Worm (Caenorhabditis elegans): ENCODE results near the gene W03G1.2.

The W03G1.2 gene

DNA sequence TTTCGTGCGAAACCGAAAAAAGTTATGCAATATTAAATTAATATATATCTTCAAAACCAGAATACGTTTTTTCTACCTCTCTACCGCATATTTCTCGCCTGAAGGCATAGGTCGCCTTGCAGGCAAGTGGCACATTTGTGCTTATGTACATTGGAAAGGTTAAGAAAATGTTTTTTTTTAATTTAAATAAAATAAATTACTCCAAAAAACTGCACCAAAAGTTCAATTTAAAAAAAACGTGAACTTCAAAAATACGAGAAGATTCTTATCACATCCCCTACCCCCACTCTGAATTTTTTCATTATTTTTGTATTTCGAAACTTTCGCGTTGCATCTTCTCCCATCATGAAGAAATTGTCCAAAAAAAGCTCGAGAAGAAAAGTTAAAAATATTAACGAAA is at the start of gene W03G1.2:
W03G1.2 (plus strand) TSS at position 301 of the 400 bp plus-strand sequence.
- no peak for TF ChIP-seq egl-27 (tag; optimal IDR thresholded peaks at IDR 0.05)
- no peak for TF ChIP-seq lin-13 (GFP tag; optimal IDR thresholded peaks at IDR 0.05)
- no peak for TF ChIP-seq hmg-1.1 (GFP tag; IDR thresholded peaks at IDR 0.05)
- TF ChIP-seq ceh-82 (tag; optimal IDR thresholded peaks at IDR 0.05) = no peak
- no peak for TF ChIP-seq lin-15B (tag; optimal IDR thresholded peaks at IDR 0.05)
- no peak for TF ChIP-seq aly-2 (tag; optimal IDR thresholded peaks at IDR 0.05)
- no peak for TF ChIP-seq mxl-3 (GFP tag; optimal IDR thresholded peaks at IDR 0.05)
- TF ChIP-seq fkh-10 (GFP tag; optimal IDR thresholded peaks at IDR 0.05) = no peak
- no peak for TF ChIP-seq dpl-1 (GFP tag; optimal IDR thresholded peaks at IDR 0.05)
- no peak for TF ChIP-seq zip-2 (tag; optimal IDR thresholded peaks at IDR 0.05)
- no peak for TF ChIP-seq zip-11 (GFP tag; IDR thresholded peaks at IDR 0.05)
- TF ChIP-seq lin-29 (GFP tag; IDR thresholded peaks at IDR 0.05) = no peak
- TF ChIP-seq arid-1 (GFP tag; conservative IDR thresholded peaks at IDR 0.05) = no peak
- no peak for TF ChIP-seq ama-1 (optimal IDR thresholded peaks at IDR 0.05)

DNA sequence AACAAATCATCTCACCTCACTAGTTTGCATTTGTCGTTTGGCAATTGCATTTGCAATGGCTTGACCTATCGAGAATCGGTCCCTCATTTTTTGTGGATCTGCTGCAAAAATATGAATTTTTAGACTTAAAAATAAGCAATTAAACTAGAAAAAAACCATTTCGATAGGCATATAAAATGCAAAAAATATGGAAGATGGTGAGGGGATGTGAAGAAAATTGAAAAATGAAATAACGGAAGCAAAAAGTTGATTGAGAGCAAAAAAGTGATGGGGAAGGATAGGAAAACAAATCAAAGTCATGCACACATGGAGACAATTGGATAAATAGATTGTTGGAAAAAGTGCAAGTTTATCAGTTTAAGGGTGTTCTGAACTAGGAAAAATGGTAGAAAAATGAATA is 43.4 kb upstream of the W03G1.2 start, which contains the start of gene npr-37:
npr-37 (minus strand) TSS at position 101 of the 400 bp plus-strand sequence.
- TF ChIP-seq aha-1 (tag) = peak; percentile 15
- TF ChIP-seq daf-16 (GFP tag; optimal IDR thresholded peaks at IDR 0.05) = no peak
- TF ChIP-seq daf-16 (tag; optimal IDR thresholded peaks at IDR 0.05) = no peak

- peak; percentile 70 for TF ChIP-seq aha-1 (tag)
- TF ChIP-seq hmg-1.1 (GFP tag; IDR thresholded peaks at IDR 0.05) = no peak
- TF ChIP-seq madf-5 (GFP tag; IDR thresholded peaks at IDR 0.05) = no peak
- TF ChIP-seq hif-1 (tag; optimal IDR thresholded peaks at IDR 0.05) = peak in 1 of 2 experiments; percentile 89
These were observed 40.4 kb upstream of the W03G1.2 start for ce11 chrIV:484004-484403.

DNA sequence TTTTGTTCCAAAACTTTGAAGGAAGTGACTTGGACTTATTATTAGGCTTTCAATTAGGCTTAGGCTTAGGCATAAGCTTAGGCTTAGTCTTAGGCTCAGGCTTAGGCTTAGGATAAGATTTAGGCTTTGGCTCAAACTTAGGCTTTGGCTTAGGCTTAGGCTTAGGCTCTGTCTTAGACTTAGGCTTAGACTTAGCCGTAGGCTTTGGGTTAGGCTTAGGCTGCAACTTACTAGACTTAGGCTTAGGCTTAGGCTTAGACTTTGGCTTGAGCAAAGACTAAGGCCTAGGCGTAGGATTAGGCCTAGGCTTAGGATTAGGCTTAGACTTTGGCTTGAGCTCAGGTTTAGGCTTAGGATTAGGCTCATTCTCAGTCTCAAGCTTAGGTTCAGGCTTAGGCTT is 39.7 kb upstream of the W03G1.2 start:
- TF ChIP-seq ces-1 (GFP tag; optimal IDR thresholded peaks at IDR 0.05) (no peak), snpc-4 (tag; optimal IDR thresholded peaks at IDR 0.05) (no peak), ZK546.5 (tag; optimal IDR thresholded peaks at IDR 0.05) (no peak), aha-1 (tag) (no peak), dpl-1 (GFP tag; optimal IDR thresholded peaks at IDR 0.05) (no peak), ztf-11 (tag; optimal IDR thresholded peaks at IDR 0.05) (no peak), dmd-9 (GFP tag; IDR thresholded peaks at IDR 0.05) (no peak), lim-7 (GFP tag; IDR thresholded peaks at IDR 0.05) (no peak), madf-9 (GFP tag; conservative IDR thresholded peaks at IDR 0.05) (no peak), ztf-7 (tag; optimal IDR thresholded peaks at IDR 0.05) (no peak), lin-29 (GFP tag; IDR thresholded peaks at IDR 0.05) (no peak), T20F7.1 (GFP tag; optimal IDR thresholded peaks at IDR 0.05) (no peak), tra-1 (GFP tag; IDR thresholded peaks at IDR 0.05) (no peak), vab-7 (GFP tag; IDR thresholded peaks at IDR 0.05) (no peak), ZK337.2 (GFP tag; IDR thresholded peaks at IDR 0.05) (no peak), spr-1 (tag; optimal IDR thresholded peaks at IDR 0.05) (no peak), nhr-77 (tag; optimal IDR thresholded peaks at IDR 0.05) (no peak), F44E2.7 (GFP tag; IDR thresholded peaks at IDR 0.05) (no peak)

- TF ChIP-seq lir-3 (tag; optimal IDR thresholded peaks at IDR 0.05) = no peak
- TF ChIP-seq lsy-2 (tag; optimal IDR thresholded peaks at IDR 0.05) = no peak
- no peak for TF ChIP-seq daf-12 (tag; optimal IDR thresholded peaks at IDR 0.05)
- TF ChIP-seq ceh-20 (GFP tag; IDR thresholded peaks at IDR 0.05) = no peak
- no peak for TF ChIP-seq Y5F2A.4 (GFP tag; optimal IDR thresholded peaks at IDR 0.05)
- TF ChIP-seq daf-8 (GFP tag; IDR thresholded peaks at IDR 0.05) = no peak
- no peak for TF ChIP-seq nhr-10 (tag; optimal IDR thresholded peaks at IDR 0.05)
- TF ChIP-seq lin-39 (tag; optimal IDR thresholded peaks at IDR 0.05) = no peak
- no peak for TF ChIP-seq dmd-8 (GFP tag; IDR thresholded peaks at IDR 0.05)
- TF ChIP-seq vab-7 (GFP tag; IDR thresholded peaks at IDR 0.05) = no peak
- TF ChIP-seq F37D6.2 (tag; optimal IDR thresholded peaks at IDR 0.05) = no peak
- TF ChIP-seq mdt-29 (GFP tag; IDR thresholded peaks at IDR 0.05) = no peak
- no peak for TF ChIP-seq snpc-1.2 (GFP tag; IDR thresholded peaks at IDR 0.05)
- no peak for TF ChIP-seq set-16 (GFP tag; IDR thresholded peaks at IDR 0.05)
- no peak for TF ChIP-seq mxl-2 (GFP tag; conservative IDR thresholded peaks at IDR 0.05)
- TF ChIP-seq nhr-237 (tag; optimal IDR thresholded peaks at IDR 0.05) = no peak
- no peak for TF ChIP-seq zip-2 (tag; optimal IDR thresholded peaks at IDR 0.05)
These were observed 27.3 kb upstream of the W03G1.2 start for ce11 chrIV:497155-497554.
